Fruit fly (Drosophila melanogaster) whole organism, prepupa: ENCODE data around the gene CG45089.

Experiments
- Blimp-1 ChIP-seq: fragments of 200-800 bp; sonication (Bioruptor generic); optimal IDR thresholded peaks from 3 replicates; lab custom pipeline; 2017; ENCODE audit warnings: missing biosample characterization, missing genetic modification characterization, mild to moderate bottlenecking, moderate library complexity, missing genetic modification reagents
- CG10631 ChIP-seq: fragments of 200-800 bp; sonication (Bioruptor generic); optimal IDR thresholded peaks from 2 replicates; lab custom pipeline; 2016; ENCODE audit warnings: missing biosample characterization, missing genetic modification characterization
- CG10669 ChIP-seq: fragments of 200-800 bp; sonication (Bioruptor generic); optimal IDR thresholded peaks from 3 replicates; lab custom pipeline; 2018; ENCODE audit warnings: missing biosample characterization, mild to moderate bottlenecking, missing genetic modification characterization, moderate library complexity
- CG11294 ChIP-seq: fragments of 200-800 bp; sonication (Bioruptor generic); IDR thresholded peaks from 2 replicates; pipeline ENCODE4 v1.3.6; 2022; ENCODE audit warnings: missing biosample characterization, missing genetic modification characterization
- CG11762 ChIP-seq: fragments of 200-800 bp; sonication (Bioruptor generic); optimal IDR thresholded peaks from 3 replicates; lab custom pipeline; 2016; ENCODE audit warnings: missing biosample characterization, missing genetic modification characterization; ENCODE audit not compliant: insufficient read depth
- CG11902 ChIP-seq: fragments of 200-800 bp; sonication (Bioruptor generic); optimal IDR thresholded peaks from 3 replicates; lab custom pipeline; 2016; ENCODE audit warnings: missing biosample characterization, missing genetic modification characterization
- CG1621 ChIP-seq: fragments of 200-800 bp; sonication (Bioruptor generic); optimal IDR thresholded peaks from 3 replicates; lab custom pipeline; 2018; ENCODE audit warnings: missing biosample characterization, mild to moderate bottlenecking, missing genetic modification characterization
- CG16779 ChIP-seq: fragments of 200-800 bp; sonication (Bioruptor generic); optimal IDR thresholded peaks from 3 replicates; lab custom pipeline; 2017; ENCODE audit warnings: missing biosample characterization, mild to moderate bottlenecking, missing genetic modification characterization
- CG3032 ChIP-seq: fragments of 200-800 bp; optimal IDR thresholded peaks from 2 replicates; lab custom pipeline; 2019; ENCODE audit warnings: missing biosample characterization, mild to moderate bottlenecking, missing genetic modification characterization, moderate library complexity
- CG32006 ChIP-seq: fragments of 200-800 bp; sonication (Bioruptor generic); optimal IDR thresholded peaks from 3 replicates; lab custom pipeline; 2017; ENCODE audit warnings: missing biosample characterization, mild to moderate bottlenecking, missing genetic modification characterization
- CG34406 ChIP-seq: fragments of 200-800 bp; sonication (Bioruptor generic); optimal IDR thresholded peaks from 3 replicates; lab custom pipeline; 2016; ENCODE audit warnings: missing biosample characterization, missing genetic modification characterization
- CG4318 ChIP-seq: fragments of 200-800 bp; sonication (Bioruptor generic); optimal IDR thresholded peaks from 3 replicates; lab custom pipeline; 2017; ENCODE audit warnings: missing biosample characterization, mild to moderate bottlenecking, missing genetic modification characterization
- CG6163 ChIP-seq: fragments of 200-800 bp; sonication (Bioruptor generic); IDR thresholded peaks from 3 replicates; pipeline ENCODE4 v1.3.6; 2022; ENCODE audit warnings: missing biosample characterization, missing genetic modification characterization
- CG6808 ChIP-seq: fragments of 200-800 bp; sonication (Bioruptor generic); optimal IDR thresholded peaks from 3 replicates; lab custom pipeline; 2017; ENCODE audit warnings: missing biosample characterization, missing genetic modification characterization, mild to moderate bottlenecking, moderate library complexity, missing genetic modification reagents
- CG7368 ChIP-seq: fragments of 200-800 bp; sonication (Bioruptor generic); optimal IDR thresholded peaks from 3 replicates; lab custom pipeline; 2016; ENCODE audit warnings: missing biosample characterization, missing genetic modification characterization
- CG8319 ChIP-seq: fragments of 200-800 bp; sonication (Bioruptor generic); optimal IDR thresholded peaks from 3 replicates; lab custom pipeline; 2016; ENCODE audit warnings: missing biosample characterization, missing genetic modification characterization
- Eip78C ChIP-seq: fragments of 200-800 bp; sonication (Bioruptor generic); peaks from one replicate; lab custom pipeline; 2016; ENCODE audit warnings: missing biosample characterization, missing genetic modification characterization
- Eip93F ChIP-seq: fragments of 200-800 bp; sonication (Bioruptor generic); optimal IDR thresholded peaks from 2 replicates; lab custom pipeline; 2016; ENCODE audit warnings: missing biosample characterization, mild to moderate bottlenecking, missing genetic modification characterization
- Ets96B ChIP-seq: fragments of 200-800 bp; optimal IDR thresholded peaks from 2 replicates; lab custom pipeline; 2019; ENCODE audit warnings: missing biosample characterization, mild to moderate bottlenecking, missing genetic modification characterization, moderate library complexity
- Hr38 ChIP-seq: sonication (Bioruptor generic); optimal IDR thresholded peaks from 2 replicates; lab custom pipeline; 2016; ENCODE audit warnings: missing biosample characterization, missing genetic modification characterization
- Hr39 ChIP-seq: fragments of 200-800 bp; sonication (Bioruptor generic); optimal IDR thresholded peaks from 2 replicates; lab custom pipeline; 2016; ENCODE audit warnings: missing biosample characterization, missing genetic modification characterization
- Met ChIP-seq: fragments of 200-800 bp; sonication (Bioruptor generic); optimal IDR thresholded peaks from 3 replicates; lab custom pipeline; 2016; ENCODE audit warnings: missing biosample characterization, missing genetic modification characterization
- OdsH ChIP-seq: fragments of 200-800 bp; sonication (Bioruptor generic); optimal IDR thresholded peaks from 3 replicates; lab custom pipeline; 2016; ENCODE audit warnings: missing biosample characterization, missing genetic modification characterization
- Smox ChIP-seq: fragments of 200-800 bp; sonication (Bioruptor generic); optimal IDR thresholded peaks from 3 replicates; lab custom pipeline; 2016; ENCODE audit warnings: missing biosample characterization, missing genetic modification characterization
- achi ChIP-seq: fragments of 200-800 bp; sonication (Bioruptor generic); optimal IDR thresholded peaks from 3 replicates; lab custom pipeline; 2016; ENCODE audit warnings: missing biosample characterization, missing genetic modification characterization
- dac ChIP-seq: fragments of 200-800 bp; sonication (Bioruptor generic); optimal IDR thresholded peaks from 2 replicates; lab custom pipeline; 2017; ENCODE audit warnings: missing biosample characterization, mild to moderate bottlenecking, missing genetic modification characterization
- dsx ChIP-seq: fragments of 200-800 bp; optimal IDR thresholded peaks from 3 replicates; lab custom pipeline; 2019; ENCODE audit warnings: missing biosample characterization, mild to moderate bottlenecking, missing genetic modification characterization, moderate library complexity; ENCODE audit not compliant: poor library complexity, severe bottlenecking
- eg ChIP-seq: fragments of 200-800 bp; sonication (Bioruptor generic); IDR thresholded peaks from 3 replicates; pipeline ENCODE4 v1.3.6; 2022; ENCODE audit warnings: missing biosample characterization, missing genetic modification characterization
- esn ChIP-seq: fragments of 200-800 bp; sonication (Bioruptor generic); optimal IDR thresholded peaks from 2 replicates; lab custom pipeline; 2016; ENCODE audit warnings: missing biosample characterization, mild to moderate bottlenecking, missing genetic modification characterization, moderate library complexity
- fd59A ChIP-seq: fragments of 200-800 bp; sonication (Bioruptor generic); optimal IDR thresholded peaks from 2 replicates; lab custom pipeline; 2017; ENCODE audit warnings: missing biosample characterization, mild to moderate bottlenecking, missing genetic modification characterization, missing genetic modification reagents
- fd85E ChIP-seq: fragments of 200-800 bp; sonication (Bioruptor generic); optimal IDR thresholded peaks from 3 replicates; lab custom pipeline; 2016; ENCODE audit warnings: missing biosample characterization, missing genetic modification characterization
- fkh ChIP-seq: fragments of 200-800 bp; sonication (Bioruptor generic); optimal IDR thresholded peaks from 3 replicates; lab custom pipeline; 2017; ENCODE audit warnings: missing biosample characterization, mild to moderate bottlenecking, missing genetic modification characterization, moderate library complexity
- lz ChIP-seq: fragments of 200-800 bp; sonication (Bioruptor generic); optimal IDR thresholded peaks from 3 replicates; lab custom pipeline; 2016; ENCODE audit warnings: missing biosample characterization, missing genetic modification characterization
- net ChIP-seq: fragments of 200-800 bp; sonication (Bioruptor generic); optimal IDR thresholded peaks from 3 replicates; lab custom pipeline; 2016; ENCODE audit warnings: missing biosample characterization, missing genetic modification characterization
- pdm3 ChIP-seq: fragments of 200-800 bp; sonication (Bioruptor generic); optimal IDR thresholded peaks from 3 replicates; lab custom pipeline; 2016; ENCODE audit warnings: missing biosample characterization, missing genetic modification characterization
- spab ChIP-seq: fragments of 200-800 bp; sonication (Bioruptor generic); optimal IDR thresholded peaks from 2 replicates; lab custom pipeline; 2017; ENCODE audit warnings: missing biosample characterization, mild to moderate bottlenecking, missing genetic modification characterization, missing genetic modification reagents
- ss ChIP-seq, 2 experiments: fragments of 200-800 bp; sonication (Bioruptor generic); optimal IDR thresholded peaks; 2 replicates in 1 of 2; 3 replicates in 1 of 2; lab custom pipeline; 2017 to 2018; ENCODE audit warnings: mild to moderate bottlenecking in 2 of 2, missing biosample characterization in 2 of 2, missing genetic modification characterization in 2 of 2, moderate library complexity in 1 of 2
- vri ChIP-seq: fragments of 200-800 bp; sonication (Bioruptor generic); optimal IDR thresholded peaks from 3 replicates; lab custom pipeline; 2016; ENCODE audit warnings: missing biosample characterization, mild to moderate bottlenecking, missing genetic modification characterization

The CG45089 gene

DNA sequence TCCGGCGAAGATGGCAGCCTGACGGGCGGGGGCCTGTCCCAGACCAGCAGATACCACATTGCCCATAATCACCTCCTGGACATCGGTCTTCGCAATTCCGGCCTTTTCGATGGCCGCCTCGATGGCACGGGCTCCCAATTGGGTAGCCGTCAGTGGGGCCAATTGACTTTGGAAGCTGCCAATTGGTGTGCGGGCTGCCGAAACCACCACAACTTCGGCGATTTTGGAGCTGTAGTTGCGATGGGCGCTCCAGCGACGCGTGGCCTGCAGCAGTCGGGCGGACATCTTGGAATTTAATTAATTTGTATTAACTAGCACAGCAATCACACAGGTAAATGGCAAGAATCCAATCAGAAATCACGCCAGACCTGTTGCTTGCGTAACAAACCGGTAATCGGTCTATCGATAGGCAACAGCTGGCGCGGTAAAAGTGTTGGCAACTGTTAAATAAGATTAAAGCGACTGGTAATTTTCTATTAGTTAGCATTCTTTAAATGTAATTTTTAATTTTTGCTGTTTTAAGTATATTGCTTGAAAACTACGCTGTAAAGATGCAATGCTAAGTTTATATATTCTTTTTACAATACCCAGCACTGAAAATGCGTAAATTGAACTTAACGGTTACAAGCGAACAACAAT is 5.1 kb downstream of the CG45089 start, which contains the start of gene Acat1 (continued):
- peak; percentile 25 for TF ChIP-seq dac (GFP tag; lab: Kevin White, UChicago)
- peak; percentile 84 for TF ChIP-seq Met (GFP tag; lab: Kevin White, UChicago)
- TF ChIP-seq CG16779 = no peak
- TF ChIP-seq esn (GFP tag; lab: Kevin White, UChicago) = peak; percentile 86
- peak; percentile 86 for TF ChIP-seq pdm3
- peak; percentile 71 for TF ChIP-seq CG10669 (GFP tag; lab: Kevin White, UChicago)
- peak; percentile 86 for TF ChIP-seq lz (GFP tag; lab: Kevin White, UChicago)
- TF ChIP-seq spab (GFP tag; lab: Kevin White, UChicago) = no peak
- peak; percentile 60 for TF ChIP-seq Ets96B (tag; lab: Kevin White, UChicago)
- TF ChIP-seq CG32006 (GFP tag; lab: Kevin White, UChicago) = peak; percentile 58
- peak; percentile 78 for TF ChIP-seq net (GFP tag; lab: Kevin White, UChicago)
- no peak for TF ChIP-seq Blimp-1 (GFP tag; lab: Kevin White, UChicago)
- peak; percentile 50 for TF ChIP-seq CG1621 (tag; lab: Kevin White, UChicago)
- TF ChIP-seq Eip93F (GFP tag; lab: Kevin White, UChicago) = peak; percentile 22
- TF ChIP-seq ss (GFP tag; optimal IDR thresholded peaks at IDR 0.05; lab: Kevin White, UChicago) = peak; percentile 1 to 42
- TF ChIP-seq CG3032 (tag; lab: Kevin White, UChicago) = no peak
- no peak for TF ChIP-seq fd59A (GFP tag; lab: Kevin White, UChicago)
- no peak for TF ChIP-seq Hr38 (GFP tag; lab: Kevin White, UChicago)
- peak; percentile 94 for TF ChIP-seq vri (GFP tag; lab: Kevin White, UChicago)
- peak; percentile 23 for TF ChIP-seq CG6808 (GFP tag; lab: Kevin White, UChicago)
- TF ChIP-seq achi (GFP tag; lab: Kevin White, UChicago) = peak; percentile 76
- TF ChIP-seq fkh (GFP tag; lab: Kevin White, UChicago) = no peak
- peak; percentile 74 for TF ChIP-seq CG8319 (GFP tag; lab: Kevin White, UChicago)
- TF ChIP-seq OdsH (GFP tag; lab: Kevin White, UChicago) = peak; percentile 79
- peak; percentile 40 for TF ChIP-seq CG11902 (GFP tag; lab: Kevin White, UChicago)
- peak; percentile 84 for TF ChIP-seq CG10631 (GFP tag; lab: Kevin White, UChicago)
- TF ChIP-seq, all 60 proteins: peak for 50

DNA sequence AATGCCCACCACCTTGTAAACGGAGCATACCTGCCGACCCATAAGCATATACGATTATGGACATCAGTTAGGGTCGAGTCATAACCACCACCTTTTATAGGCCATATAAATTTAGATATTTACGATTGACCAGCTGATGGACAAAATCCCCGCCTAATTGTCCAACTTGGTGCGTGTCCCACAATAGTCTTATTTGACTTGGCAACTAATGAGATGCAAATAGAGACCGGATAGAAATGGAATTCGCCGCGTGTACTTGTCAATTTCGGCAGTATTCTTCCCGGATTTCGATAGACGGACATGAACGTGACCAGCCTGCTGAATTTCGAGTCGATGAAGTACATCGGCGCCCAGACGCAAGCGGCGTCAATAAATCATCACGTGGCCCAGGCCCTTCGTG is 9.2 kb downstream of the CG45089 start, which contains the start of gene Ir7g:
Gene Ir7g (plus strand): TSS at position 301 of the 400 bp plus-strand sequence.
- TF ChIP-seq spab (GFP tag; lab: Kevin White, UChicago) = no peak
- no peak for TF ChIP-seq CG3032 (tag; lab: Kevin White, UChicago)
- TF ChIP-seq CG34406 = no peak
- no peak for TF ChIP-seq ss (GFP tag; optimal IDR thresholded peaks at IDR 0.05; lab: Kevin White, UChicago)
- no peak for TF ChIP-seq vri (GFP tag; lab: Kevin White, UChicago)
- TF ChIP-seq fd59A (GFP tag; lab: Kevin White, UChicago) = no peak
- no peak for TF ChIP-seq CG4318 (GFP tag; lab: Kevin White, UChicago)
- no peak for TF ChIP-seq achi (GFP tag; lab: Kevin White, UChicago)
- no peak for TF ChIP-seq CG6163 (GFP tag; lab: Robert Waterston, UW)
- no peak for TF ChIP-seq CG32006 (GFP tag; lab: Kevin White, UChicago)
- TF ChIP-seq CG11762 = no peak
- TF ChIP-seq CG11294 (GFP tag; lab: Robert Waterston, UW) = no peak
- TF ChIP-seq fd85E (GFP tag; lab: Kevin White, UChicago) = no peak
- TF ChIP-seq eg (GFP tag; lab: Robert Waterston, UW) = no peak
- no peak for TF ChIP-seq Smox (GFP tag; lab: Kevin White, UChicago)

DNA sequence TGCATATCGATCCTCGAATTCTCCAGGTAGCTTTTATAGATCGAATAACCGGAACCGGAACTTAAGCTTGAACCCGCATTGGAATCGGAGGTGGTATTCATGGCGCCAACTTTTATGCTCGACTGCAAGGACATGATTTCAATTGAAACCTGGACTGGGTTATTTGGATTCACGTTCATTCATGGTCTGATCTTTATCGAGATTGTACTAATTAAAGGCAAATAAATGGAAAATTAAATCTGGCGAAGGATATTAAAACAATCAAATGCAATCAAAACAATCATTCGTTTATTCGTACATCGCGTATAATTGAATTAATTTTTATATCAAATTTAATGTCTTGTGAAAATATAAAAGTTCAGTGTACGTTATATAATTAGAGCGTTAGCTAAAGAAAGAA is 9.7 kb downstream of the CG45089 start, which contains the start of gene Ir7f:
Gene Ir7f (minus strand): TSS at position 101 of the 400 bp plus-strand sequence.
- TF ChIP-seq Blimp-1 (GFP tag; lab: Kevin White, UChicago) (no peak), ss (GFP tag; optimal IDR thresholded peaks at IDR 0.05; lab: Kevin White, UChicago) (no peak), dsx (GFP tag; lab: Kevin White, UChicago) (no peak), spab (GFP tag; lab: Kevin White, UChicago) (no peak), achi (GFP tag; lab: Kevin White, UChicago) (no peak), CG4318 (GFP tag; lab: Kevin White, UChicago) (no peak), CG10631 (GFP tag; lab: Kevin White, UChicago) (no peak), dac (GFP tag; lab: Kevin White, UChicago) (no peak), CG7368 (GFP tag; lab: Kevin White, UChicago) (no peak), Eip78C (GFP tag; lab: Kevin White, UChicago) (no peak), fd59A (GFP tag; lab: Kevin White, UChicago) (no peak), Smox (GFP tag; lab: Kevin White, UChicago) (no peak), Hr39 (GFP tag; lab: Kevin White, UChicago) (no peak)
